Worm (Caenorhabditis elegans) whole organism, L4 larva: ENCODE results near the gene glb-15.

Experiments used
- F49E8.2 ChIP-seq: sonication (generic microtip); optimal IDR thresholded peaks from 2 replicates; lab custom pipeline; 2016; ENCODE audit warnings: missing compliant biosample characterization, mild to moderate bottlenecking, missing genetic modification characterization, borderline replicate concordance
- Y105C5A.15 ChIP-seq: fragments of 200-800 bp; sonication (Bioruptor generic); IDR thresholded peaks from 2 replicates; pipeline ENCODE4 v1.3.6; 2022; ENCODE audit warnings: missing genetic modification characterization, missing compliant biosample characterization
- Y75B8A.6 ChIP-seq: fragments of 200-800 bp; sonication (Bioruptor generic); IDR thresholded peaks from 2 replicates; pipeline ENCODE4 v1.3.6; 2022; ENCODE audit warnings: missing genetic modification reagents, missing genetic modification characterization, missing compliant biosample characterization
- daf-12 ChIP-seq: fragments of 150-350 bp; optimal IDR thresholded peaks from 2 replicates; lab custom pipeline; 2014; ENCODE audit warnings: missing biosample characterization, missing genetic modification reagents, missing genetic modification characterization
- daf-19 ChIP-seq: fragments of 200-800 bp; sonication (Bioruptor generic); conservative IDR thresholded peaks from 2 replicates; pipeline ENCODE4 v1.3.6; 2022; ENCODE audit warnings: missing genetic modification characterization, missing compliant biosample characterization
- fkh-10 ChIP-seq: fragments of 150-350 bp; optimal IDR thresholded peaks from 2 replicates; lab custom pipeline; 2014; ENCODE audit warnings: missing biosample characterization, missing genetic modification reagents, missing genetic modification characterization
- fos-1 ChIP-seq: fragments of 150-350 bp; optimal IDR thresholded peaks from 2 replicates; lab custom pipeline; 2014; ENCODE audit warnings: missing biosample characterization, missing genetic modification characterization
- hlh-30 ChIP-seq: sonication (generic microtip); optimal IDR thresholded peaks from 2 replicates; lab custom pipeline; 2017; ENCODE audit warnings: antibody characterized with exemption, mild to moderate bottlenecking, missing genetic modification characterization, missing compliant biosample characterization; ENCODE audit not compliant: insufficient read depth
- nhr-11 ChIP-seq: fragments of 150-350 bp; optimal IDR thresholded peaks from 2 replicates; lab custom pipeline; 2014; ENCODE audit warnings: missing biosample characterization, missing genetic modification characterization
- nhr-6 ChIP-seq: fragments of 150-350 bp; optimal IDR thresholded peaks from 2 replicates; lab custom pipeline; 2014; ENCODE audit warnings: missing biosample characterization, missing genetic modification characterization
- nhr-77 ChIP-seq: fragments of 150-350 bp; optimal IDR thresholded peaks from 2 replicates; lab custom pipeline; 2014; ENCODE audit warnings: missing biosample characterization, missing genetic modification characterization
- skn-1 ChIP-seq: fragments of 150-350 bp; optimal IDR thresholded peaks from 2 replicates; lab custom pipeline; 2014; ENCODE audit warnings: missing biosample characterization, missing genetic modification characterization
- unc-62 ChIP-seq, 3 experiments: fragments of 150-350 bp in 1 of 3; sonication (generic microtip); optimal IDR thresholded peaks in 2 of 3; peaks in 1 of 3; 1 replicate in 1 of 3; 2 replicates in 2 of 3; lab custom pipeline; 2014 to 2017; ENCODE audit warnings: missing biosample characterization in 3 of 3, missing genetic modification characterization in 3 of 3, missing genetic modification reagents in 3 of 3, missing genotype in 1 of 3
- zag-1 ChIP-seq: fragments of 150-350 bp; optimal IDR thresholded peaks from 2 replicates; lab custom pipeline; 2014; ENCODE audit warnings: missing biosample characterization, missing genetic modification characterization

- TF ChIP-seq nhr-77 (tag; lab: Kevin White, UChicago), result no peak
- no peak for TF ChIP-seq nhr-6
- no peak for TF ChIP-seq fos-1 (tag; lab: Kevin White, UChicago)
- no peak for TF ChIP-seq zag-1
- no peak for TF ChIP-seq daf-19
- TF ChIP-seq Y105C5A.15, result no peak
- TF ChIP-seq unc-62 (GFP tag; optimal IDR thresholded peaks at IDR 0.05 in 1 of 2; lab: Kevin White, UChicago), result no peak
- TF ChIP-seq unc-62 (tag; optimal IDR thresholded peaks at IDR 0.05; lab: Kevin White, UChicago), result no peak
- TF ChIP-seq skn-1 (tag; lab: Kevin White, UChicago), result no peak
- TF ChIP-seq fkh-10 (GFP tag; lab: Kevin White, UChicago), result no peak
- no peak for TF ChIP-seq Y75B8A.6 (GFP tag; lab: Robert Waterston, UW)
- no peak for TF ChIP-seq F49E8.2 (tag; lab: Kevin White, UChicago)
- no peak for TF ChIP-seq hlh-30 (tag; lab: Kevin White, UChicago)
- no peak for TF ChIP-seq nhr-11
- no peak for TF ChIP-seq daf-12 (tag; lab: Kevin White, UChicago)
Measured at ce11 chrV:11583212-11583611, 34.9 kb downstream of the glb-15 start, which contains the start of gene srx-88.
